Worm (Caenorhabditis elegans) whole organism, L2 larva: ENCODE results near the gene Y116A8B.4.

Source experiments
- C34F6.9 ChIP-seq: fragments of 150-350 bp; optimal IDR thresholded peaks from 2 replicates; lab custom pipeline; 2014; ENCODE audit warnings: missing biosample characterization, missing genetic modification characterization
- F13H6.1 ChIP-seq: sonication (generic microtip); optimal IDR thresholded peaks from 2 replicates; lab custom pipeline; 2016; ENCODE audit warnings: missing genetic modification characterization, missing compliant biosample characterization
- R02D3.7 ChIP-seq: fragments of 150-350 bp; optimal IDR thresholded peaks from 2 replicates; lab custom pipeline; 2014; ENCODE audit warnings: missing biosample characterization, missing genetic modification characterization
- Y55F3AM.14 ChIP-seq: fragments of 200-800 bp; sonication (Bioruptor generic); optimal IDR thresholded peaks from 2 replicates; lab custom pipeline; 2018; ENCODE audit warnings: mild to moderate bottlenecking, missing genetic modification characterization, missing compliant biosample characterization
- ZK546.5 ChIP-seq: sonication (generic microtip); optimal IDR thresholded peaks from 2 replicates; lab custom pipeline; 2017; ENCODE audit warnings: missing biosample characterization, missing genetic modification characterization
- alr-1 ChIP-seq: fragments of 150-350 bp; optimal IDR thresholded peaks from 2 replicates; lab custom pipeline; 2014; ENCODE audit warnings: missing biosample characterization, missing genetic modification characterization
- blmp-1 ChIP-seq: sonication (generic microtip); optimal IDR thresholded peaks from 2 replicates; lab custom pipeline; 2017; ENCODE audit warnings: missing genetic modification characterization, mild to moderate bottlenecking, missing compliant biosample characterization, antibody characterized with exemption, moderate library complexity; ENCODE audit not compliant: insufficient read depth
- ceh-16 ChIP-seq: fragments of 150-350 bp; optimal IDR thresholded peaks from 2 replicates; lab custom pipeline; 2014; ENCODE audit warnings: missing biosample characterization, missing genetic modification characterization
- egl-27 ChIP-seq: sonication (generic microtip); optimal IDR thresholded peaks from 3 replicates; lab custom pipeline; 2017; ENCODE audit warnings: missing biosample characterization, missing genetic modification reagents, missing genetic modification characterization
- fos-1 ChIP-seq: fragments of 150-350 bp; optimal IDR thresholded peaks from 2 replicates; lab custom pipeline; 2014; ENCODE audit warnings: missing biosample characterization, missing genetic modification characterization
- gmeb-1 ChIP-seq: fragments of 150-350 bp; optimal IDR thresholded peaks from 2 replicates; lab custom pipeline; 2014; ENCODE audit warnings: missing biosample characterization, missing genetic modification characterization
- lin-11 ChIP-seq: fragments of 150-350 bp; sonication (generic microtip); optimal IDR thresholded peaks from 2 replicates; lab custom pipeline; 2014; ENCODE audit warnings: missing biosample characterization, missing genetic modification characterization, inconsistent platforms, mixed read lengths
- lin-13 ChIP-seq: fragments of 150-350 bp; optimal IDR thresholded peaks from 2 replicates; lab custom pipeline; 2014; ENCODE audit warnings: missing biosample characterization, missing genetic modification reagents, missing genetic modification characterization
- lin-39 ChIP-seq: fragments of 150-350 bp; optimal IDR thresholded peaks from 2 replicates; lab custom pipeline; 2014; ENCODE audit warnings: missing biosample characterization, missing genetic modification reagents, missing genetic modification characterization
- lsy-2 ChIP-seq, 2 experiments: fragments of 150-350 bp in 1 of 2; sonication (generic microtip) in 1 of 2; optimal IDR thresholded peaks; 2 replicates each; lab custom pipeline; 2014 to 2017; ENCODE audit warnings: missing biosample characterization in 2 of 2, missing genetic modification characterization in 2 of 2
- mab-5 ChIP-seq: fragments of 150-350 bp; optimal IDR thresholded peaks from 2 replicates; lab custom pipeline; 2014; ENCODE audit warnings: missing biosample characterization, missing genetic modification characterization
- mbf-1 ChIP-seq: sonication (generic microtip); optimal IDR thresholded peaks from 2 replicates; lab custom pipeline; 2017; ENCODE audit warnings: missing biosample characterization, missing genetic modification characterization
- mdl-1 ChIP-seq, 2 experiments: fragments of 150-350 bp in 1 of 2; sonication (generic microtip) in 1 of 2; optimal IDR thresholded peaks; 2 replicates each; lab custom pipeline; 2017; ENCODE audit warnings: missing biosample characterization in 2 of 2, missing genetic modification characterization in 2 of 2
- nhr-10 ChIP-seq: sonication (generic microtip); optimal IDR thresholded peaks from 2 replicates; lab custom pipeline; 2017; ENCODE audit warnings: missing biosample characterization, missing genetic modification characterization
- nhr-11 ChIP-seq: fragments of 150-350 bp; optimal IDR thresholded peaks from 2 replicates; lab custom pipeline; 2014; ENCODE audit warnings: missing biosample characterization, missing genetic modification characterization
- nhr-21 ChIP-seq: fragments of 150-350 bp; optimal IDR thresholded peaks from 2 replicates; lab custom pipeline; 2014; ENCODE audit warnings: missing biosample characterization, missing genetic modification characterization
- nhr-6 ChIP-seq: fragments of 150-350 bp; optimal IDR thresholded peaks from 2 replicates; lab custom pipeline; 2014; ENCODE audit warnings: missing biosample characterization, missing genetic modification characterization
- peb-1 ChIP-seq: fragments of 150-350 bp; optimal IDR thresholded peaks from 2 replicates; lab custom pipeline; 2014; ENCODE audit warnings: missing biosample characterization, missing genetic modification characterization
- sma-3 ChIP-seq: sonication (generic microtip); optimal IDR thresholded peaks from 2 replicates; lab custom pipeline; 2016; ENCODE audit warnings: missing genetic modification reagents, missing genetic modification characterization, missing compliant biosample characterization
- sma-9 ChIP-seq, 2 experiments: fragments of 150-350 bp in 1 of 2; sonication (generic microtip) in 1 of 2; optimal IDR thresholded peaks; 2 replicates each; lab custom pipeline; 2014 to 2016; ENCODE audit warnings: missing genetic modification characterization in 2 of 2, mild to moderate bottlenecking in 1 of 2, missing biosample characterization in 1 of 2, missing compliant biosample characterization in 1 of 2, missing genetic modification reagents in 1 of 2, moderate library complexity in 1 of 2
- snpc-4 ChIP-seq: fragments of 150-350 bp; optimal IDR thresholded peaks from 2 replicates; lab custom pipeline; 2014; ENCODE audit warnings: missing biosample characterization, missing genetic modification characterization
- unc-39 ChIP-seq: fragments of 150-350 bp; optimal IDR thresholded peaks from 2 replicates; lab custom pipeline; 2014; ENCODE audit warnings: missing biosample characterization, missing genetic modification characterization
- unc-62 ChIP-seq: fragments of 150-350 bp; optimal IDR thresholded peaks from 2 replicates; lab custom pipeline; 2014; ENCODE audit warnings: missing biosample characterization, missing genetic modification reagents, missing genetic modification characterization
- zag-1 ChIP-seq: fragments of 150-350 bp; optimal IDR thresholded peaks from 2 replicates; lab custom pipeline; 2014; ENCODE audit warnings: missing biosample characterization, missing genetic modification characterization
- ztf-1 ChIP-seq: fragments of 200-800 bp; sonication (Bioruptor generic); conservative IDR thresholded peaks from 2 replicates; pipeline ENCODE4 v1.3.6; 2022; ENCODE audit warnings: missing genetic modification characterization, missing compliant biosample characterization
- ztf-11 ChIP-seq: sonication (generic microtip); optimal IDR thresholded peaks from 2 replicates; lab custom pipeline; 2017; ENCODE audit warnings: missing biosample characterization, missing genetic modification characterization
- ztf-4 ChIP-seq: fragments of 150-350 bp; optimal IDR thresholded peaks from 2 replicates; lab custom pipeline; 2014; ENCODE audit warnings: missing biosample characterization, missing genetic modification characterization

The Y116A8B.4 gene

ce11 chrIV:17253435-17253834 lies 29.9 kb downstream of the Y116A8B.4 start:
- TF ChIP-seq nhr-21 (tag; lab: Kevin White, UChicago): no peak
- no peak for TF ChIP-seq unc-39
- TF ChIP-seq lsy-2 (tag; optimal IDR thresholded peaks at IDR 0.05; lab: Kevin White, UChicago): no peak
- no peak for TF ChIP-seq blmp-1 (tag; lab: Kevin White, UChicago)
- no peak for TF ChIP-seq sma-9 (GFP tag; optimal IDR thresholded peaks at IDR 0.05; lab: Kevin White, UChicago)
- TF ChIP-seq sma-9 (tag; optimal IDR thresholded peaks at IDR 0.05; lab: Kevin White, UChicago): no peak
- no peak for TF ChIP-seq R02D3.7 (tag; lab: Kevin White, UChicago)
- no peak for TF ChIP-seq mbf-1 (tag; lab: Kevin White, UChicago)
- TF ChIP-seq unc-62 (GFP tag; lab: Kevin White, UChicago): no peak
- no peak for TF ChIP-seq fos-1 (tag; lab: Kevin White, UChicago)
- TF ChIP-seq mdl-1 (tag; optimal IDR thresholded peaks at IDR 0.05; lab: Kevin White, UChicago): no peak
- TF ChIP-seq zag-1: no peak
- no peak for TF ChIP-seq gmeb-1 (tag; lab: Kevin White, UChicago)
- TF ChIP-seq snpc-4: no peak
- TF ChIP-seq C34F6.9 (tag; lab: Kevin White, UChicago): no peak
- no peak for TF ChIP-seq alr-1 (tag; lab: Kevin White, UChicago)
- TF ChIP-seq nhr-10: no peak
- no peak for TF ChIP-seq ceh-16 (tag; lab: Kevin White, UChicago)
- no peak for TF ChIP-seq F13H6.1
- no peak for TF ChIP-seq ztf-4 (tag; lab: Kevin White, UChicago)

ce11 chrIV:17255001-17255400 lies 31.4 kb downstream of the Y116A8B.4 start, which contains the start of gene gtf-2E1:
Gene gtf-2E1, plus strand, starts transcription at chrIV:17255301.
- TF ChIP-seq gmeb-1 (tag; lab: Kevin White, UChicago) (no peak), egl-27 (tag; lab: Kevin White, UChicago) (no peak), nhr-6 (tag; lab: Kevin White, UChicago) (no peak), sma-9 (GFP tag; optimal IDR thresholded peaks at IDR 0.05; lab: Kevin White, UChicago) (no peak), sma-9 (tag; optimal IDR thresholded peaks at IDR 0.05; lab: Kevin White, UChicago) (no peak), F13H6.1 (no peak), lsy-2 (tag; optimal IDR thresholded peaks at IDR 0.05; lab: Kevin White, UChicago) (no peak), nhr-11 (tag; lab: Kevin White, UChicago) (no peak), ZK546.5 (no peak), mdl-1 (tag; optimal IDR thresholded peaks at IDR 0.05; lab: Kevin White, UChicago) (no peak), Y55F3AM.14 (GFP tag; lab: Kevin White, UChicago) (no peak), unc-62 (GFP tag; lab: Kevin White, UChicago) (no peak), ztf-4 (tag; lab: Kevin White, UChicago) (no peak), lin-13 (GFP tag; lab: Kevin White, UChicago) (no peak), blmp-1 (tag; lab: Kevin White, UChicago) (no peak), nhr-21 (tag; lab: Kevin White, UChicago) (no peak)

DNA sequence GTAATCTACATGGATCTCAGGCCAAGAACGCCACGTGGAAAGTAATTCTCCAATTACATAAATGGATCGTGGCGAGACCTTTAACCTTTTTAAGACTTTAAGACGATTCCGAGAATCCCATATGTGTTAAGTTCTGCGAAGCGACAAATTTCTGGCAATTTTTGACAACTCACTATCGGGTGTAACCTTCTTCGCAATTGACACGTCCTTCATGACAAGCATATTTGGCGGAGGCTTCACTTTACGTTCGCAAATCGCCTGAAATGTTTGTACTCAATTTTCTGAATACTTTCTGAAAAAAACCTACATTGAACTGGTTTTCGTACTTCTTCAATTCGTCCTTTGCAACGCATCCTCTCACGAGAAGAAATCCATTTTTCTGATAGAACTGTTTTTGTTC lies 35.2 kb downstream of the Y116A8B.4 start:
- TF ChIP-seq egl-27 (tag; lab: Kevin White, UChicago): no peak
- TF ChIP-seq ztf-1 (GFP tag; lab: Robert Waterston, UW): no peak
- TF ChIP-seq snpc-4: no peak
- TF ChIP-seq lin-11 (tag; lab: Kevin White, UChicago): no peak
- no peak for TF ChIP-seq ztf-11 (tag; lab: Kevin White, UChicago)
- TF ChIP-seq peb-1: no peak
- no peak for TF ChIP-seq C34F6.9 (tag; lab: Kevin White, UChicago)

ce11 chrIV:17259310-17259709 lies 35.7 kb downstream of the Y116A8B.4 start, which contains the start of gene phyh-1:
Gene phyh-1, minus strand, starts transcription at chrIV:17259410.
- no peak for TF ChIP-seq mab-5 (tag; lab: Kevin White, UChicago)
- no peak for TF ChIP-seq lin-13 (GFP tag; lab: Kevin White, UChicago)
- no peak for TF ChIP-seq nhr-21 (tag; lab: Kevin White, UChicago)
- TF ChIP-seq fos-1 (tag; lab: Kevin White, UChicago): no peak
- no peak for TF ChIP-seq egl-27 (tag; lab: Kevin White, UChicago)

- TF ChIP-seq Y55F3AM.14 (GFP tag; lab: Kevin White, UChicago) (no peak), blmp-1 (tag; lab: Kevin White, UChicago) (no peak), mbf-1 (tag; lab: Kevin White, UChicago) (no peak), sma-3 (GFP tag; lab: Kevin White, UChicago) (no peak), mdl-1 (tag; optimal IDR thresholded peaks at IDR 0.05; lab: Kevin White, UChicago) (no peak), lsy-2 (tag; optimal IDR thresholded peaks at IDR 0.05; lab: Kevin White, UChicago) (no peak), lin-39 (tag; lab: Kevin White, UChicago) (no peak), F13H6.1 (no peak), nhr-10 (no peak)
Observed at ce11 chrIV:17262385-17262784, 38.8 kb downstream of the Y116A8B.4 start, which contains the start of gene ZK550.6. Gene ZK550.6, minus strand, starts transcription at chrIV:17262485.
